Fruit fly (Drosophila melanogaster): ENCODE results near the gene SdicA.

The SdicA gene

dm6 chrX:20159679-20160140 lies 42.0 kb downstream of the SdicA start, which contains the start of gene Rab35 (continued):
- TF ChIP-seq zen2 (GFP tag; IDR thresholded peaks at IDR 0.05; ENCODE audit: partially characterized antibody) = peak; percentile 90
- peak; percentile 65 for TF ChIP-seq trem (tag; optimal IDR thresholded peaks at IDR 0.05)
- 0 out of 2 replicates have a peak, but pooled peaks have one; percentile 19 for TF ChIP-seq ssp (GFP tag; IDR thresholded peaks at IDR 0.05)
- TF ChIP-seq CG14710 (tag; optimal IDR thresholded peaks at IDR 0.05) = peak; percentile 71
- TF ChIP-seq pb (GFP tag; optimal IDR thresholded peaks at IDR 0.05) = no peak
- peak; percentile 48 for TF ChIP-seq lilli (GFP tag; optimal IDR thresholded peaks at IDR 0.05)
- peak; percentile 24 for TF ChIP-seq NfI (GFP tag; optimal IDR thresholded peaks at IDR 0.05)
- no peak for TF ChIP-seq CG7357 (GFP tag; IDR thresholded peaks at IDR 0.05)
- 0 out of 2 replicates have a peak, but pooled peaks have one; percentile 10 for TF ChIP-seq Xrp1 (GFP tag; IDR thresholded peaks at IDR 0.05)
- TF ChIP-seq unc-4 (GFP tag; IDR thresholded peaks at IDR 0.05; ENCODE audit: partially characterized antibody) = peak; percentile 92
- peak; percentile 91 for TF ChIP-seq hb (GFP tag; IDR thresholded peaks at IDR 0.05; ENCODE audit: partially characterized antibody)
- TF ChIP-seq CG9817 (tag; optimal IDR thresholded peaks at IDR 0.05) = peak; percentile 1
- 0 out of 3 replicates have a peak, but pooled peaks have one; percentile 30 for TF ChIP-seq zfh1 (GFP tag; IDR thresholded peaks at IDR 0.05)
- TF ChIP-seq CG3995 (GFP tag; optimal IDR thresholded peaks at IDR 0.05) = peak; percentile 24
- TF ChIP-seq CG34422 (GFP tag; IDR thresholded peaks at IDR 0.05) = no peak
- TF ChIP-seq hbn (GFP tag; IDR thresholded peaks at IDR 0.05; ENCODE audit: partially characterized antibody) = peak; percentile 87
- TF ChIP-seq CG16813 (GFP tag; IDR thresholded peaks at IDR 0.05; ENCODE audit: partially characterized antibody) = peak; percentile 95
- no peak for TF ChIP-seq Mrtf (GFP tag; IDR thresholded peaks at IDR 0.05)
- TF ChIP-seq HmgZ (tag; optimal IDR thresholded peaks at IDR 0.05) = peak; percentile 40
- peak; percentile 92 for TF ChIP-seq Sry-δ (GFP tag; optimal IDR thresholded peaks at IDR 0.05)
- TF ChIP-seq tna (GFP tag; IDR thresholded peaks at IDR 0.05; ENCODE audit: partially characterized antibody) = peak; percentile 80
- TF ChIP-seq tin (GFP tag; optimal IDR thresholded peaks at IDR 0.05) = peak; percentile 18
- no peak for TF ChIP-seq Lpt (GFP tag; optimal IDR thresholded peaks at IDR 0.05)
- peak; percentile 12 for TF ChIP-seq Hsf (GFP tag; optimal IDR thresholded peaks at IDR 0.05)
- TF ChIP-seq bcd (GFP tag; optimal IDR thresholded peaks at IDR 0.05) = peak; percentile 0
- peak in 1 of 3 experiments; percentile 16 for TF ChIP-seq Stat92E (GFP tag; optimal IDR thresholded peaks at IDR 0.05)
- TF ChIP-seq CG33213 (GFP tag; optimal IDR thresholded peaks at IDR 0.05) = no peak
- TF ChIP-seq lab (GFP tag; optimal IDR thresholded peaks at IDR 0.05) = peak; percentile 25
- TF ChIP-seq Poxn (GFP tag; IDR thresholded peaks at IDR 0.05) = no peak
- 0 out of 2 replicates have a peak, but pooled peaks have one; percentile 13 for TF ChIP-seq CG32532 (GFP tag; IDR thresholded peaks at IDR 0.05)
- TF ChIP-seq dmrt99B (tag; optimal IDR thresholded peaks at IDR 0.05) = no peak
- peak; percentile 28 for TF ChIP-seq CG17186 (GFP tag; optimal IDR thresholded peaks at IDR 0.05)
- TF ChIP-seq CG12391 (tag; optimal IDR thresholded peaks at IDR 0.05) = peak; percentile 57
- peak; percentile 96 for TF ChIP-seq BEAF-32 (GFP tag; optimal IDR thresholded peaks at IDR 0.05)
- TF ChIP-seq corto (GFP tag; optimal IDR thresholded peaks at IDR 0.05) = no peak
- TF ChIP-seq CG2120 (GFP tag; optimal IDR thresholded peaks at IDR 0.05) = peak; percentile 49
- peak; percentile 93 for TF ChIP-seq CG14860 (GFP tag; IDR thresholded peaks at IDR 0.05; ENCODE audit: partially characterized antibody)
- TF ChIP-seq dysf (GFP tag; IDR thresholded peaks at IDR 0.05) = no peak
- no peak for TF ChIP-seq bsh (GFP tag; optimal IDR thresholded peaks at IDR 0.05)
- peak; percentile 24 for TF ChIP-seq CG10147 (GFP tag; optimal IDR thresholded peaks at IDR 0.05)
- peak; percentile 17 for TF ChIP-seq zfh2 (GFP tag; optimal IDR thresholded peaks at IDR 0.05)
- TF ChIP-seq Lhr (GFP tag; optimal IDR thresholded peaks at IDR 0.05) = peak; percentile 66
- 0 out of 2 replicates have a peak, but pooled peaks have one; percentile 13 for TF ChIP-seq esg (GFP tag; conservative IDR thresholded peaks at IDR 0.05)
- TF ChIP-seq cg (GFP tag; optimal IDR thresholded peaks at IDR 0.05) = peak; percentile 68
- TF ChIP-seq sug (tag; optimal IDR thresholded peaks at IDR 0.05) = peak; percentile 34
- peak; percentile 92 for TF ChIP-seq CG10267 (tag; optimal IDR thresholded peaks at IDR 0.05)
- peak; percentile 9; the same call in 1 of the 2 replicates for TF ChIP-seq slbo (GFP tag; IDR thresholded peaks at IDR 0.05)
- peak; percentile 82 for TF ChIP-seq MESR4 (GFP tag; optimal IDR thresholded peaks at IDR 0.05)

All from whole organism, embryonic.